Worm (Caenorhabditis elegans): ENCODE data around the gene mab-23.

Gene mab-23

DNA sequence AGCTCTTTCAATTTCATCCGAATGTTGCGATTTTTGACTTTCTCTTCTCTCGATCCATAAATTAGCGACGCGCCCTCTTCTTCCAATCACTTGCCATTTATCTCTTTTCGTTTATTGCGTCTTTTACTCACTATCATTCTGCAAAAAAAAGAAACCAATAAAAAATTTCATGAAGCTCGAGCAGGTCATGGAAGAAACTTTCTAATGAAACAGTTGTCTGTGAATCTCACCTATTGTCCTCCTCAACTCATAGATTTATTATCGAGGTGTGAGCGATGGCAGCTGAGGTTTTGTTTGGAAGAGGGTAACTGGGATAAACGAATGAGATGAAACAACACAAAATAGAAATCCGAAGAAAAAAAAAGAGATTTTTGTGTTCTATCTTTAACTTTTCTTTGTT, 31.4 kb downstream of the mab-23 start:
- no peak for TF ChIP-seq sea-1 (GFP tag; conservative IDR thresholded peaks at IDR 0.05)
- TF ChIP-seq F13C5.2 (tag; optimal IDR thresholded peaks at IDR 0.05): no peak
- TF ChIP-seq tbx-11 (GFP tag; IDR thresholded peaks at IDR 0.05): no peak
- TF ChIP-seq tra-4 (tag; optimal IDR thresholded peaks at IDR 0.05): no peak
- no peak for TF ChIP-seq ceh-36 (tag; optimal IDR thresholded peaks at IDR 0.05)
- no peak for TF ChIP-seq flt-1 (GFP tag; IDR thresholded peaks at IDR 0.05)
- TF ChIP-seq aly-1 (tag; optimal IDR thresholded peaks at IDR 0.05): no peak
- TF ChIP-seq tbx-37 (GFP tag; conservative IDR thresholded peaks at IDR 0.05): no peak
- TF ChIP-seq scrt-1 (GFP tag; IDR thresholded peaks at IDR 0.05): no peak

ce11 chrV:10667284-10667683, 34.4 kb downstream of the mab-23 start, which contains the start of gene twk-12:
Gene twk-12, plus strand, starts transcription at chrV:10667584.
- TF ChIP-seq ceh-13 (GFP tag; optimal IDR thresholded peaks at IDR 0.05): no peak
- TF ChIP-seq hnd-1 (tag; optimal IDR thresholded peaks at IDR 0.05): no peak
- TF ChIP-seq scrt-1 (GFP tag; IDR thresholded peaks at IDR 0.05): no peak
- TF ChIP-seq F13C5.2 (tag; optimal IDR thresholded peaks at IDR 0.05): no peak
- TF ChIP-seq hmg-4 (GFP tag; optimal IDR thresholded peaks at IDR 0.05): no peak
- no peak for TF ChIP-seq hmbx-1 (tag; optimal IDR thresholded peaks at IDR 0.05)
- TF ChIP-seq flt-1 (GFP tag; IDR thresholded peaks at IDR 0.05): no peak
- TF ChIP-seq ets-7 (tag; optimal IDR thresholded peaks at IDR 0.05): no peak
- no peak for TF ChIP-seq pes-1 (GFP tag; IDR thresholded peaks at IDR 0.05)
- TF ChIP-seq tra-4 (tag; optimal IDR thresholded peaks at IDR 0.05): no peak
- no peak for TF ChIP-seq sea-1 (GFP tag; conservative IDR thresholded peaks at IDR 0.05)
- TF ChIP-seq ama-1 (optimal IDR thresholded peaks at IDR 0.05): no peak
- no peak for TF ChIP-seq aly-1 (tag; optimal IDR thresholded peaks at IDR 0.05)
- TF ChIP-seq tbx-37 (GFP tag; conservative IDR thresholded peaks at IDR 0.05): no peak
- TF ChIP-seq ceh-36 (tag; optimal IDR thresholded peaks at IDR 0.05): no peak
- no peak for TF ChIP-seq B0310.2 (tag; optimal IDR thresholded peaks at IDR 0.05)
- no peak for TF ChIP-seq tbx-11 (GFP tag; IDR thresholded peaks at IDR 0.05)

ce11 chrV:10670817-10671216, 38.0 kb downstream of the mab-23 start:
- no peak for TF ChIP-seq sea-1 (GFP tag; conservative IDR thresholded peaks at IDR 0.05)
- TF ChIP-seq scrt-1 (GFP tag; IDR thresholded peaks at IDR 0.05): no peak
- TF ChIP-seq B0310.2 (tag; optimal IDR thresholded peaks at IDR 0.05): no peak
- no peak for TF ChIP-seq pes-1 (GFP tag; IDR thresholded peaks at IDR 0.05)
- TF ChIP-seq ceh-36 (tag; optimal IDR thresholded peaks at IDR 0.05): no peak
- no peak for TF ChIP-seq hmg-4 (GFP tag; optimal IDR thresholded peaks at IDR 0.05)
- TF ChIP-seq flt-1 (GFP tag; IDR thresholded peaks at IDR 0.05): no peak
- TF ChIP-seq F13C5.2 (tag; optimal IDR thresholded peaks at IDR 0.05): no peak
- TF ChIP-seq hnd-1 (tag; optimal IDR thresholded peaks at IDR 0.05): no peak

ce11 chrV:10671618-10672017, 38.8 kb downstream of the mab-23 start, which contains the start of gene ceh-22:
Gene ceh-22, plus strand, starts transcription at chrV:10671918.
- TF ChIP-seq aly-1 (tag; optimal IDR thresholded peaks at IDR 0.05) (no peak), ama-1 (optimal IDR thresholded peaks at IDR 0.05) (no peak)

ce11 chrV:10672601-10673000, 39.7 kb downstream of the mab-23 start:
- TF ChIP-seq hmbx-1 (tag; optimal IDR thresholded peaks at IDR 0.05) (no peak), B0310.2 (tag; optimal IDR thresholded peaks at IDR 0.05) (no peak), ets-7 (tag; optimal IDR thresholded peaks at IDR 0.05) (no peak), F13C5.2 (tag; optimal IDR thresholded peaks at IDR 0.05) (no peak), hnd-1 (tag; optimal IDR thresholded peaks at IDR 0.05) (no peak), sea-1 (GFP tag; conservative IDR thresholded peaks at IDR 0.05) (no peak), hmg-4 (GFP tag; optimal IDR thresholded peaks at IDR 0.05) (no peak), ama-1 (optimal IDR thresholded peaks at IDR 0.05) (no peak)

- TF ChIP-seq ceh-13 (GFP tag; optimal IDR thresholded peaks at IDR 0.05): no peak
Measured at ce11 chrV:10675978-10676377, 43.1 kb downstream of the mab-23 start.

- TF ChIP-seq hnd-1 (tag; optimal IDR thresholded peaks at IDR 0.05) (no peak), tbx-37 (GFP tag; conservative IDR thresholded peaks at IDR 0.05) (no peak), B0310.2 (tag; optimal IDR thresholded peaks at IDR 0.05) (no peak), aly-1 (tag; optimal IDR thresholded peaks at IDR 0.05) (no peak), tra-4 (tag; optimal IDR thresholded peaks at IDR 0.05) (no peak), scrt-1 (GFP tag; IDR thresholded peaks at IDR 0.05) (no peak), sea-1 (GFP tag; conservative IDR thresholded peaks at IDR 0.05) (no peak), hmg-4 (GFP tag; optimal IDR thresholded peaks at IDR 0.05) (no peak), hmbx-1 (tag; optimal IDR thresholded peaks at IDR 0.05) (no peak), ceh-36 (tag; optimal IDR thresholded peaks at IDR 0.05) (no peak), ceh-13 (GFP tag; optimal IDR thresholded peaks at IDR 0.05) (no peak), F13C5.2 (tag; optimal IDR thresholded peaks at IDR 0.05) (no peak)
Measured at ce11 chrV:10677459-10677858, 44.6 kb downstream of the mab-23 start.

ce11 chrV:10679080-10679479, 46.2 kb downstream of the mab-23 start:
- TF ChIP-seq ets-7 (tag; optimal IDR thresholded peaks at IDR 0.05): no peak
- no peak for TF ChIP-seq pes-1 (GFP tag; IDR thresholded peaks at IDR 0.05)
- TF ChIP-seq hmg-4 (GFP tag; optimal IDR thresholded peaks at IDR 0.05): no peak
- no peak for TF ChIP-seq flt-1 (GFP tag; IDR thresholded peaks at IDR 0.05)

ce11 chrV:10679990-10680602, 47.2 kb downstream of the mab-23 start:
- TF ChIP-seq hmbx-1 (tag; optimal IDR thresholded peaks at IDR 0.05) (no peak), ama-1 (optimal IDR thresholded peaks at IDR 0.05) (no peak), ceh-36 (tag; optimal IDR thresholded peaks at IDR 0.05) (no peak), flt-1 (GFP tag; IDR thresholded peaks at IDR 0.05) (no peak), tbx-37 (GFP tag; conservative IDR thresholded peaks at IDR 0.05) (no peak), pes-1 (GFP tag; IDR thresholded peaks at IDR 0.05) (no peak), scrt-1 (GFP tag; IDR thresholded peaks at IDR 0.05) (no peak), ets-7 (tag; optimal IDR thresholded peaks at IDR 0.05) (no peak), B0310.2 (tag; optimal IDR thresholded peaks at IDR 0.05) (no peak), hnd-1 (tag; optimal IDR thresholded peaks at IDR 0.05) (no peak)
